Worm (Caenorhabditis elegans): Measurements from ENCODE around the gene F44E5.4.

F44E5.4 gene

DNA sequence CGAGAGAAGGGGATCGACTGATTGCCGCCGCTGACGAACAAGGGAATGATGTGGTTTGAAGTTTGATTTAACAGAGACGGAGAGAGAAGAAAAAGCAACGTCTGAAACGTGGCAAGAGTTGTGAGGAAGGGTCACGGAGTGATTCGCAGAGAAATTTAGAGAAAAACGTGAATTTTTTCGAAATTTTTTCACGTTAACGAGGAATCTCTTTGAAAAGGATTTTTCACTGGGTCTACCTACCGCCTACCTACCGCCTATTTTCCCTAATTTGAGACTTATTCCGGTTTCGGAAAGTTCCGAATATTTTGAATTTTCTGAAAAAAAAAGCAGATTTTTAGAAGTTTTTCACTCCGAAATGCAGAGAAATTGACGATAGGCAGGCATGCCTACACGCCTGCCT is 49.6 kb downstream of the F44E5.4 start, which contains the start of gene fcmt-1:
Gene fcmt-1, minus strand, starts transcription at position 101 of the 400 bp plus-strand sequence.
- TF ChIP-seq nhr-179 (tag; optimal IDR thresholded peaks at IDR 0.05) = no peak
- TF ChIP-seq F39B2.1 (GFP tag; IDR thresholded peaks at IDR 0.05) = no peak
- TF ChIP-seq hmg-20 (GFP tag; IDR thresholded peaks at IDR 0.05) = no peak
- no peak for TF ChIP-seq attf-3 (GFP tag; conservative IDR thresholded peaks at IDR 0.05)
- TF ChIP-seq efl-1 (GFP tag; optimal IDR thresholded peaks at IDR 0.05) = no peak
- TF ChIP-seq F55B11.4 (tag; optimal IDR thresholded peaks at IDR 0.05; ENCODE audit: borderline replicate concordance, insufficient read depth) = no peak
- TF ChIP-seq B0035.1 (tag; optimal IDR thresholded peaks at IDR 0.05) = no peak
- no peak for TF ChIP-seq hrde-1 (tag; optimal IDR thresholded peaks at IDR 0.05; ENCODE audit: borderline replicate concordance)
- no peak for TF ChIP-seq Y95B8A.8 (GFP tag; IDR thresholded peaks at IDR 0.05)
- no peak for TF ChIP-seq hlh-26 (GFP tag; conservative IDR thresholded peaks at IDR 0.05)
- TF ChIP-seq ceh-79 (tag; optimal IDR thresholded peaks at IDR 0.05) = no peak
- no peak for TF ChIP-seq Y56A3A.18 (GFP tag; IDR thresholded peaks at IDR 0.05)

All from whole organism, young adult.